Fruit fly (Drosophila melanogaster): ENCODE data around the gene Naa60.

The Naa60 gene

DNA sequence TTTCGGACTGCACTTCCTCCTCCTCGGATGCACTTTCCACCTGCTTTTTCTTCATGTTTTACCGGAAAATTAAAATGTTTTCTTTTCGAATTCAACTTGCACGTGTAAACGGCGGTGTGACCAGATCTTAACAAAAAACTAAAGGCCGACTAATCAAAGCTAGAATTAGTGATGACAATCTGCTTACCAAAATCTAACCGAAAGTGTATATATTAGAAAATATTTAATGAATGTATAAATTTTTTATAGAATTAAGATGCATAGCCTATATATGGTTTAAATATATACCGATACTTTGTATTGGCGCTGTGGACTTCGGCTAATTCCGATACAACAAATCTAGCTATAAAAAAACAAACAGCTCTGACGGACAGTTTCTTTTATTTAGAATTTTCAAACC is 7.8 kb upstream of the Naa60 start, which contains the start of the genes CG18178 and CG14174 (continued):
- TF ChIP-seq Dref (GFP tag; IDR thresholded peaks at IDR 0.05) = no peak; the same call in 1 of the 2 replicates
- TF ChIP-seq CG17829 (tag; optimal IDR thresholded peaks at IDR 0.05) = peak; percentile 83
- TF ChIP-seq CG6854 (GFP tag; optimal IDR thresholded peaks at IDR 0.05) = no peak
- TF ChIP-seq pzg (GFP tag; optimal IDR thresholded peaks at IDR 0.05) = peak; percentile 47
- peak; percentile 96 for TF ChIP-seq Sry-β (GFP tag; optimal IDR thresholded peaks at IDR 0.05)
- TF ChIP-seq CG7786 (GFP tag; optimal IDR thresholded peaks at IDR 0.05) = no peak
- no peak for TF ChIP-seq CTCF (GFP tag; optimal IDR thresholded peaks at IDR 0.05)
- peak; percentile 78 for TF ChIP-seq CG11504 (tag; optimal IDR thresholded peaks at IDR 0.05)
- TF ChIP-seq CG6254 (GFP tag; optimal IDR thresholded peaks at IDR 0.05) = peak; percentile 38
- TF ChIP-seq Ets65A (GFP tag) = peak; percentile 64
- no peak for TF ChIP-seq CG6791 (GFP tag; IDR thresholded peaks at IDR 0.05; ENCODE audit: partially characterized antibody)
- no peak for TF ChIP-seq Atf3 (GFP tag; optimal IDR thresholded peaks at IDR 0.05)
- TF ChIP-seq al (GFP tag; IDR thresholded peaks at IDR 0.05) = peak; percentile 44; the same call in 1 of the 2 replicates
- no peak for TF ChIP-seq Vsx1 (GFP tag; optimal IDR thresholded peaks at IDR 0.05)
- TF ChIP-seq jumu (GFP tag; optimal IDR thresholded peaks at IDR 0.05) = no peak
- peak; percentile 68; the same call in 2 of the 3 replicates for TF ChIP-seq dysf (GFP tag; IDR thresholded peaks at IDR 0.05)
- TF ChIP-seq emc (GFP tag; optimal IDR thresholded peaks at IDR 0.05) = no peak
- peak; percentile 89 for TF ChIP-seq sens (GFP tag)
- peak; percentile 11 for TF ChIP-seq Ets97D (GFP tag; optimal IDR thresholded peaks at IDR 0.05)
- TF ChIP-seq btn (GFP tag; optimal IDR thresholded peaks at IDR 0.05) = no peak
- peak; percentile 79 for TF ChIP-seq CG15514 (GFP tag; optimal IDR thresholded peaks at IDR 0.05)
- peak; percentile 20 for TF ChIP-seq CG3065 (GFP tag; optimal IDR thresholded peaks at IDR 0.05)
- TF ChIP-seq ham (GFP tag; IDR thresholded peaks at IDR 0.05) = no peak
- no peak for TF ChIP-seq fd102C (GFP tag; optimal IDR thresholded peaks at IDR 0.05)
- TF ChIP-seq crc (GFP tag; optimal IDR thresholded peaks at IDR 0.05) = no peak
- TF ChIP-seq CG18476 (GFP tag; optimal IDR thresholded peaks at IDR 0.05) = peak; percentile 38
- peak; percentile 60; the same call in 2 of the 3 replicates for TF ChIP-seq ken (GFP tag; IDR thresholded peaks at IDR 0.05)
- peak; percentile 48 for TF ChIP-seq CG9437 (GFP tag; optimal IDR thresholded peaks at IDR 0.05)
- TF ChIP-seq Nf-YB (GFP tag; optimal IDR thresholded peaks at IDR 0.05) = peak; percentile 50
- TF ChIP-seq CG10366 (GFP tag; IDR thresholded peaks at IDR 0.05) = peak; percentile 56
- no peak for TF ChIP-seq CG7357 (GFP tag; IDR thresholded peaks at IDR 0.05)
- TF ChIP-seq ssp (GFP tag; IDR thresholded peaks at IDR 0.05) = peak; percentile 45
- TF ChIP-seq ewg (GFP tag; optimal IDR thresholded peaks at IDR 0.05) = peak; percentile 34
- no peak for TF ChIP-seq bigmax (GFP tag; optimal IDR thresholded peaks at IDR 0.05)
- TF ChIP-seq tx (GFP tag; optimal IDR thresholded peaks at IDR 0.05) = no peak
- TF ChIP-seq Lim3 (GFP tag; IDR thresholded peaks at IDR 0.05) = no peak
- TF ChIP-seq ttk (GFP tag; IDR thresholded peaks at IDR 0.05) = peak; percentile 49; the same call in 1 of the 2 replicates
- peak; percentile 67 for TF ChIP-seq Abd-B (GFP tag; optimal IDR thresholded peaks at IDR 0.05)
- no peak for TF ChIP-seq CG3726 (GFP tag; IDR thresholded peaks at IDR 0.05)
- TF ChIP-seq bowl (GFP tag; IDR thresholded peaks at IDR 0.05) = no peak
- TF ChIP-seq fd96Cb (tag; optimal IDR thresholded peaks at IDR 0.05) = peak; percentile 63
- no peak for TF ChIP-seq amos (GFP tag; IDR thresholded peaks at IDR 0.05; ENCODE audit: partially characterized antibody)
- no peak for TF ChIP-seq wek (GFP tag; optimal IDR thresholded peaks at IDR 0.05)
- TF ChIP-seq esg (GFP tag; conservative IDR thresholded peaks at IDR 0.05) = peak; percentile 68
- peak; percentile 71 for TF ChIP-seq CG1602 (GFP tag; optimal IDR thresholded peaks at IDR 0.05)
- TF ChIP-seq B-H1 (GFP tag; IDR thresholded peaks at IDR 0.05) = no peak; the same call in 2 of the 3 replicates
- TF ChIP-seq Mad (GFP tag; optimal IDR thresholded peaks at IDR 0.05) = peak; percentile 2
- TF ChIP-seq CG10462 (GFP tag; optimal IDR thresholded peaks at IDR 0.05) = peak; percentile 23
- TF ChIP-seq CG1647 (GFP tag; optimal IDR thresholded peaks at IDR 0.05) = no peak
- no peak for TF ChIP-seq NC2α (GFP tag; optimal IDR thresholded peaks at IDR 0.05)
- 0 out of 2 replicates have a peak, but pooled peaks have one; percentile 14 for TF ChIP-seq CG8765 (GFP tag; IDR thresholded peaks at IDR 0.05)
- no peak for TF ChIP-seq hth (optimal IDR thresholded peaks at IDR 0.05)
- TF ChIP-seq Antp (GFP tag; optimal IDR thresholded peaks at IDR 0.05) = no peak
